Worm (Caenorhabditis elegans) whole organism, late embryonic: ENCODE results near the gene C04F5.8.

ENCODE experiments used
- F13H6.1 ChIP-seq: sonication (generic microtip); optimal IDR thresholded peaks from 2 replicates; lab custom pipeline; 2016; ENCODE audit warnings: missing genetic modification characterization, missing compliant biosample characterization
- K02D7.2 ChIP-seq: sonication (generic microtip); optimal IDR thresholded peaks from 2 replicates; lab custom pipeline; 2017; ENCODE audit warnings: mild to moderate bottlenecking, missing genetic modification characterization, missing compliant biosample characterization
- ama-1 ChIP-seq: fragments of 150-350 bp; optimal IDR thresholded peaks from 2 replicates; lab custom pipeline; 2014
- ceh-14 ChIP-seq: sonication (generic microtip); optimal IDR thresholded peaks from 2 replicates; lab custom pipeline; 2016; ENCODE audit warnings: missing genotype, missing genetic modification characterization, missing compliant biosample characterization
- ceh-19 ChIP-seq: fragments of 200-800 bp; sonication (Bioruptor generic); optimal IDR thresholded peaks from 2 replicates; lab custom pipeline; 2018; ENCODE audit warnings: mild to moderate bottlenecking, missing genetic modification characterization, missing compliant biosample characterization
- ceh-22 ChIP-seq: sonication (generic microtip); optimal IDR thresholded peaks from 2 replicates; lab custom pipeline; 2017; ENCODE audit warnings: missing biosample characterization, missing genetic modification characterization
- ceh-24 ChIP-seq: sonication (generic microtip); optimal IDR thresholded peaks from 2 replicates; lab custom pipeline; 2016; ENCODE audit warnings: mild to moderate bottlenecking, missing genetic modification characterization, missing compliant biosample characterization
- ceh-34 ChIP-seq: sonication (generic microtip); optimal IDR thresholded peaks from 2 replicates; lab custom pipeline; 2016; ENCODE audit warnings: mild to moderate bottlenecking, missing genetic modification characterization, missing compliant biosample characterization
- ceh-9 ChIP-seq: sonication (generic microtip); optimal IDR thresholded peaks from 2 replicates; lab custom pipeline; 2016; ENCODE audit warnings: mild to moderate bottlenecking, missing genetic modification characterization, inconsistent platforms, missing compliant biosample characterization
- che-1 ChIP-seq: sonication (generic microtip); optimal IDR thresholded peaks from 2 replicates; lab custom pipeline; 2016; ENCODE audit warnings: mild to moderate bottlenecking, missing genetic modification characterization, missing compliant biosample characterization
- dmd-4 ChIP-seq: sonication (generic microtip); optimal IDR thresholded peaks from 2 replicates; lab custom pipeline; 2016; ENCODE audit warnings: borderline replicate concordance, missing genetic modification characterization, missing compliant biosample characterization
- dve-1 ChIP-seq: sonication (generic microtip); optimal IDR thresholded peaks from 2 replicates; lab custom pipeline; 2017; ENCODE audit warnings: antibody characterized with exemption, mild to moderate bottlenecking, missing genetic modification characterization, missing compliant biosample characterization
- elt-2 ChIP-seq: sonication (generic microtip); optimal IDR thresholded peaks from 2 replicates; lab custom pipeline; 2016; ENCODE audit warnings: missing genetic modification reagents, missing genetic modification characterization, missing compliant biosample characterization
- fkh-10 ChIP-seq: fragments of 150-350 bp; optimal IDR thresholded peaks from 2 replicates; lab custom pipeline; 2014; ENCODE audit warnings: missing biosample characterization, missing genetic modification reagents, missing genetic modification characterization
- gmeb-2 ChIP-seq: sonication (generic microtip); optimal IDR thresholded peaks from 2 replicates; lab custom pipeline; 2016; ENCODE audit warnings: missing genetic modification characterization, inconsistent platforms, missing compliant biosample characterization
- hlh-13 ChIP-seq: fragments of 200-800 bp; sonication (Bioruptor generic); optimal IDR thresholded peaks from 2 replicates; lab custom pipeline; 2018; ENCODE audit warnings: mild to moderate bottlenecking, missing genetic modification characterization, missing compliant biosample characterization
- hlh-6 ChIP-seq: sonication (generic microtip); optimal IDR thresholded peaks from 2 replicates; lab custom pipeline; 2016; ENCODE audit warnings: missing genotype, missing genetic modification characterization, missing compliant biosample characterization
- lim-6 ChIP-seq: sonication (generic microtip); optimal IDR thresholded peaks from 2 replicates; lab custom pipeline; 2016; ENCODE audit warnings: missing genetic modification characterization, missing compliant biosample characterization
- mec-3 ChIP-seq: sonication (generic microtip); optimal IDR thresholded peaks from 2 replicates; lab custom pipeline; 2016; ENCODE audit warnings: borderline replicate concordance, missing genetic modification characterization, missing compliant biosample characterization
- nfya-1 ChIP-seq: sonication (generic microtip); optimal IDR thresholded peaks from 2 replicates; lab custom pipeline; 2017; ENCODE audit warnings: missing genetic modification characterization, mild to moderate bottlenecking, missing compliant biosample characterization, antibody characterized with exemption, moderate library complexity
- nhr-232 ChIP-seq: sonication (generic microtip); optimal IDR thresholded peaks from 2 replicates; lab custom pipeline; 2016; ENCODE audit warnings: missing genetic modification characterization, missing compliant biosample characterization
- odd-2 ChIP-seq: sonication (generic microtip); optimal IDR thresholded peaks from 2 replicates; lab custom pipeline; 2017; ENCODE audit warnings: antibody characterized with exemption, mild to moderate bottlenecking, missing genetic modification characterization, missing compliant biosample characterization
- pag-3 ChIP-seq: sonication (generic microtip); optimal IDR thresholded peaks from 2 replicates; lab custom pipeline; 2016; ENCODE audit warnings: missing compliant biosample characterization, missing genetic modification characterization, borderline replicate concordance
- pat-9 ChIP-seq: fragments of 200-800 bp; sonication (Bioruptor generic); optimal IDR thresholded peaks from 2 replicates; lab custom pipeline; 2018; ENCODE audit warnings: mild to moderate bottlenecking, missing genetic modification characterization, moderate library complexity, missing compliant biosample characterization
- pha-2 ChIP-seq: sonication (generic microtip); optimal IDR thresholded peaks from 2 replicates; lab custom pipeline; 2017; ENCODE audit warnings: mild to moderate bottlenecking, missing genetic modification characterization, missing compliant biosample characterization
- pqm-1 ChIP-seq: sonication (generic microtip); optimal IDR thresholded peaks from 2 replicates; lab custom pipeline; 2016; ENCODE audit warnings: missing genetic modification characterization, missing compliant biosample characterization
- pros-1 ChIP-seq: fragments of 150-350 bp; optimal IDR thresholded peaks from 2 replicates; lab custom pipeline; 2014; ENCODE audit warnings: missing biosample characterization, missing genetic modification reagents, missing genetic modification characterization
- rnt-1 ChIP-seq: sonication (generic microtip); optimal IDR thresholded peaks from 2 replicates; lab custom pipeline; 2016; ENCODE audit warnings: missing genetic modification characterization, missing compliant biosample characterization
- sdc-2 ChIP-seq: sonication (generic microtip); optimal IDR thresholded peaks from 2 replicates; lab custom pipeline; 2016; ENCODE audit warnings: missing genotype, missing genetic modification characterization, missing compliant biosample characterization
- sox-4 ChIP-seq: sonication (generic microtip); optimal IDR thresholded peaks from 2 replicates; lab custom pipeline; 2017; ENCODE audit warnings: mild to moderate bottlenecking, missing genetic modification characterization, inconsistent platforms, missing compliant biosample characterization
- syd-9 ChIP-seq: sonication (generic microtip); optimal IDR thresholded peaks from 2 replicates; lab custom pipeline; 2016; ENCODE audit warnings: mild to moderate bottlenecking, missing genetic modification characterization, moderate library complexity, missing compliant biosample characterization
- ttx-3 ChIP-seq: sonication (generic microtip); optimal IDR thresholded peaks from 2 replicates; lab custom pipeline; 2016; ENCODE audit warnings: missing genetic modification reagents, missing genetic modification characterization, missing compliant biosample characterization
- unc-3 ChIP-seq, 2 experiments: fragments of 200-800 bp in 1 of 2; sonication (Bioruptor generic) in 1 of 2; sonication (generic microtip) in 1 of 2; conservative IDR thresholded peaks in 1 of 2; optimal IDR thresholded peaks in 1 of 2; 2 replicates each; pipeline versions ENCODE4 v1.3.6 to Lab custom; 2016 to 2022; ENCODE audit warnings: missing compliant biosample characterization in 2 of 2, missing genetic modification characterization in 2 of 2, missing genetic modification reagents in 1 of 2
- unc-55 ChIP-seq: sonication (generic microtip); optimal IDR thresholded peaks from 2 replicates; lab custom pipeline; 2017; ENCODE audit warnings: missing biosample characterization, missing genetic modification reagents, missing genetic modification characterization

C04F5.8 gene

ce11 chrV:5137919-5138318 lies 24.4 kb upstream of the C04F5.8 start, which contains the start of gene F14F9.3:
Gene F14F9.3, plus strand, starts transcription at chrV:5138219.
- TF ChIP-seq ceh-24 (tag; lab: Kevin White, UChicago), result no peak
- TF ChIP-seq ceh-19 (GFP tag; lab: Kevin White, UChicago), result no peak
- TF ChIP-seq unc-55 (GFP tag; lab: Kevin White, UChicago), result no peak
- no peak for TF ChIP-seq F13H6.1 (tag; lab: Kevin White, UChicago)
- TF ChIP-seq ama-1, result no peak
- no peak for TF ChIP-seq sdc-2 (tag; lab: Kevin White, UChicago)
- no peak for TF ChIP-seq dmd-4 (tag; lab: Kevin White, UChicago)
- no peak for TF ChIP-seq dve-1 (tag; lab: Kevin White, UChicago)
- no peak for TF ChIP-seq unc-3 (GFP tag; conservative IDR thresholded peaks at IDR 0.05; lab: Robert Waterston, UW)
- TF ChIP-seq unc-3 (tag; optimal IDR thresholded peaks at IDR 0.05; lab: Kevin White, UChicago), result no peak
- TF ChIP-seq nfya-1 (tag; lab: Kevin White, UChicago), result no peak
- TF ChIP-seq pqm-1 (tag; lab: Kevin White, UChicago), result no peak
- TF ChIP-seq ceh-34 (tag; lab: Kevin White, UChicago), result no peak
- no peak for TF ChIP-seq ceh-14 (tag; lab: Kevin White, UChicago)
- TF ChIP-seq pat-9, result no peak

- TF ChIP-seq mec-3 (tag; lab: Kevin White, UChicago) (no peak), nhr-232 (tag; lab: Kevin White, UChicago) (no peak), K02D7.2 (tag; lab: Kevin White, UChicago) (no peak), che-1 (tag; lab: Kevin White, UChicago) (no peak), odd-2 (no peak), ceh-24 (tag; lab: Kevin White, UChicago) (no peak), hlh-13 (GFP tag; lab: Kevin White, UChicago) (no peak), syd-9 (no peak), elt-2 (tag; lab: Kevin White, UChicago) (no peak), unc-3 (GFP tag; conservative IDR thresholded peaks at IDR 0.05; lab: Robert Waterston, UW) (no peak), unc-3 (tag; optimal IDR thresholded peaks at IDR 0.05; lab: Kevin White, UChicago) (no peak), pros-1 (tag; lab: Kevin White, UChicago) (no peak), lim-6 (tag; lab: Kevin White, UChicago) (no peak), ceh-22 (tag; lab: Kevin White, UChicago) (no peak), gmeb-2 (tag; lab: Kevin White, UChicago) (no peak), ttx-3 (no peak), hlh-6 (tag; lab: Kevin White, UChicago) (no peak)
Observed at ce11 chrV:5132441-5132840, 18.9 kb upstream of the C04F5.8 start, which contains the start of gene F14F9.4. Gene F14F9.4, plus strand, starts transcription at chrV:5132741.

- no peak for TF ChIP-seq unc-3 (GFP tag; conservative IDR thresholded peaks at IDR 0.05; lab: Robert Waterston, UW)
- TF ChIP-seq unc-3 (tag; optimal IDR thresholded peaks at IDR 0.05; lab: Kevin White, UChicago), result no peak
- TF ChIP-seq odd-2, result no peak
- no peak for TF ChIP-seq pha-2 (tag; lab: Kevin White, UChicago)
- TF ChIP-seq ceh-22 (tag; lab: Kevin White, UChicago), result no peak
Observed at ce11 chrV:5131380-5131779, 17.8 kb upstream of the C04F5.8 start.

- TF ChIP-seq nhr-232 (tag; lab: Kevin White, UChicago) (no peak), sox-4 (tag; lab: Kevin White, UChicago) (no peak), ama-1 (no peak), pqm-1 (tag; lab: Kevin White, UChicago) (no peak), lim-6 (tag; lab: Kevin White, UChicago) (no peak), ttx-3 (no peak), fkh-10 (no peak), rnt-1 (no peak), ceh-9 (tag; lab: Kevin White, UChicago) (no peak), ceh-24 (tag; lab: Kevin White, UChicago) (no peak), pag-3 (no peak), mec-3 (tag; lab: Kevin White, UChicago) (no peak)
Observed at ce11 chrV:5130018-5130417, 16.5 kb upstream of the C04F5.8 start, which contains the start of gene F14F9.8. Gene F14F9.8, plus strand, starts transcription at chrV:5130318.
